Worm (Caenorhabditis elegans) whole organism, L4 larva: ENCODE results near the gene vha-1.

Experiments
- D1046.2 ChIP-seq: fragments of 200-800 bp; sonication (Bioruptor generic); IDR thresholded peaks from 2 replicates; pipeline ENCODE4 v1.3.6; 2022; ENCODE audit warnings: missing genetic modification characterization, missing compliant biosample characterization
- F44E2.7 ChIP-seq: fragments of 200-800 bp; sonication (Bioruptor generic); IDR thresholded peaks from 2 replicates; pipeline ENCODE4 v2.1.2; 2022; ENCODE audit warnings: missing genetic modification characterization, missing compliant biosample characterization
- T20F7.1 ChIP-seq: fragments of 200-800 bp; sonication (Bioruptor generic); optimal IDR thresholded peaks from 2 replicates; lab custom pipeline; 2018; ENCODE audit warnings: mild to moderate bottlenecking, missing genetic modification characterization, missing compliant biosample characterization
- T26A8.4 ChIP-seq: fragments of 200-800 bp; sonication (Bioruptor generic); IDR thresholded peaks from 2 replicates; pipeline ENCODE4 v1.3.6; 2022; ENCODE audit warnings: missing genetic modification characterization, missing compliant biosample characterization
- Y5F2A.4 ChIP-seq: fragments of 200-800 bp; sonication (Bioruptor generic); optimal IDR thresholded peaks from 2 replicates; lab custom pipeline; 2018; ENCODE audit warnings: mild to moderate bottlenecking, missing genetic modification characterization, missing compliant biosample characterization
- aha-1 ChIP-seq: fragments of 150-350 bp; peaks from one replicate; lab custom pipeline; 2014; ENCODE audit warnings: missing biosample characterization, missing genetic modification characterization
- ctbp-1 ChIP-seq: fragments of 200-800 bp; sonication (Bioruptor generic); IDR thresholded peaks from 2 replicates; pipeline ENCODE4 v1.3.6; 2022; ENCODE audit warnings: missing genetic modification reagents, missing genetic modification characterization, missing compliant biosample characterization
- daf-16 ChIP-seq, 3 experiments: sonication (generic microtip); optimal IDR thresholded peaks; 2 replicates each; lab custom pipeline; 2016 to 2017; ENCODE audit warnings: missing genetic modification characterization in 3 of 3, missing genetic modification reagents in 3 of 3, mild to moderate bottlenecking in 2 of 3, missing compliant biosample characterization in 2 of 3, missing biosample characterization in 1 of 3, moderate library complexity in 1 of 3
- dmd-8 ChIP-seq: fragments of 200-800 bp; sonication (Bioruptor generic); IDR thresholded peaks from 2 replicates; pipeline ENCODE4 v1.3.6; 2022; ENCODE audit warnings: missing genetic modification characterization, missing compliant biosample characterization
- fkh-10 ChIP-seq: fragments of 150-350 bp; optimal IDR thresholded peaks from 2 replicates; lab custom pipeline; 2014; ENCODE audit warnings: missing biosample characterization, missing genetic modification reagents, missing genetic modification characterization
- fos-1 ChIP-seq: fragments of 150-350 bp; optimal IDR thresholded peaks from 2 replicates; lab custom pipeline; 2014; ENCODE audit warnings: missing biosample characterization, missing genetic modification characterization
- gei-8 ChIP-seq: fragments of 200-800 bp; sonication (Bioruptor generic); optimal IDR thresholded peaks from 2 replicates; lab custom pipeline; 2018; ENCODE audit warnings: mild to moderate bottlenecking, missing genetic modification characterization, missing compliant biosample characterization
- hif-1 ChIP-seq, 2 experiments: sonication (generic microtip); optimal IDR thresholded peaks; 2 replicates each; lab custom pipeline; 2016 to 2017; ENCODE audit warnings: missing compliant biosample characterization in 2 of 2, missing genetic modification characterization in 2 of 2, missing genetic modification reagents in 2 of 2, missing genotype in 2 of 2, mild to moderate bottlenecking in 1 of 2
- hmg-1.1 ChIP-seq: fragments of 200-800 bp; sonication (Bioruptor generic); IDR thresholded peaks from 2 replicates; pipeline ENCODE4 v1.3.6; 2022; ENCODE audit warnings: missing genetic modification reagents, missing genetic modification characterization, missing compliant biosample characterization
- jun-1 ChIP-seq: fragments of 150-350 bp; optimal IDR thresholded peaks from 2 replicates; lab custom pipeline; 2014; ENCODE audit warnings: missing biosample characterization, missing genetic modification reagents, missing genetic modification characterization
- lim-7 ChIP-seq: fragments of 200-800 bp; sonication (Bioruptor generic); IDR thresholded peaks from 2 replicates; pipeline ENCODE4 v1.3.6; 2022; ENCODE audit warnings: missing genetic modification characterization, missing compliant biosample characterization
- lin-1 ChIP-seq: fragments of 200-800 bp; sonication (Bioruptor generic); IDR thresholded peaks from 2 replicates; pipeline ENCODE4 v1.3.6; 2022; ENCODE audit warnings: missing genetic modification reagents, missing genetic modification characterization, missing compliant biosample characterization
- lin-38 ChIP-seq: fragments of 200-800 bp; sonication (Bioruptor generic); IDR thresholded peaks from 2 replicates; pipeline ENCODE4 v1.3.6; 2022; ENCODE audit warnings: missing genetic modification reagents, missing genetic modification characterization, missing compliant biosample characterization
- lsy-2 ChIP-seq, 2 experiments: fragments of 150-350 bp in 1 of 2; sonication (generic microtip) in 1 of 2; optimal IDR thresholded peaks; 2 replicates each; lab custom pipeline; 2014 to 2017; ENCODE audit warnings: missing biosample characterization in 2 of 2, missing genetic modification characterization in 2 of 2
- madf-9 ChIP-seq: fragments of 200-800 bp; sonication (Bioruptor generic); conservative IDR thresholded peaks from 2 replicates; pipeline ENCODE4 v1.3.6; 2022; ENCODE audit warnings: missing genetic modification reagents, missing genetic modification characterization, missing compliant biosample characterization
- mdl-1 ChIP-seq, 2 experiments: fragments of 150-350 bp in 1 of 2; sonication (generic microtip) in 1 of 2; optimal IDR thresholded peaks; 2 replicates each; lab custom pipeline; 2014 to 2017; ENCODE audit warnings: missing biosample characterization in 2 of 2, missing genetic modification characterization in 2 of 2
- mep-1 ChIP-seq: fragments of 150-350 bp; sonication (generic microtip); optimal IDR thresholded peaks from 3 replicates; lab custom pipeline; 2014; ENCODE audit warnings: missing biosample characterization, missing genetic modification characterization
- mes-2 ChIP-seq: sonication (generic microtip); optimal IDR thresholded peaks from 2 replicates; lab custom pipeline; 2016; ENCODE audit warnings: missing genotype, mild to moderate bottlenecking, missing genetic modification characterization, missing compliant biosample characterization; ENCODE audit not compliant: poor library complexity, severe bottlenecking
- nhr-10 ChIP-seq: fragments of 150-350 bp; optimal IDR thresholded peaks from 2 replicates; lab custom pipeline; 2014; ENCODE audit warnings: missing biosample characterization, missing genetic modification characterization
- nhr-102 ChIP-seq: sonication (generic microtip); optimal IDR thresholded peaks from 2 replicates; lab custom pipeline; 2016; ENCODE audit warnings: mild to moderate bottlenecking, missing genetic modification characterization, moderate library complexity, missing compliant biosample characterization
- nhr-6 ChIP-seq: fragments of 150-350 bp; optimal IDR thresholded peaks from 2 replicates; lab custom pipeline; 2014; ENCODE audit warnings: missing biosample characterization, missing genetic modification characterization
- pha-4 ChIP-seq, 2 experiments: fragments of 150-350 bp in 1 of 2; fragments of 200-800 bp in 1 of 2; sonication (Bioruptor generic) in 1 of 2; IDR thresholded peaks in 1 of 2; optimal IDR thresholded peaks in 1 of 2; 2 replicates each; pipeline versions ENCODE4 v1.3.6 to Lab custom; 2014 to 2022; ENCODE audit warnings: missing genetic modification characterization in 2 of 2, missing genetic modification reagents in 2 of 2, missing biosample characterization in 1 of 2, missing compliant biosample characterization in 1 of 2
- pqm-1 ChIP-seq: sonication (generic microtip); optimal IDR thresholded peaks from 2 replicates; lab custom pipeline; 2017; ENCODE audit warnings: missing biosample characterization, missing genetic modification characterization
- saeg-2 ChIP-seq: fragments of 200-800 bp; sonication (Bioruptor generic); IDR thresholded peaks from 2 replicates; pipeline ENCODE4 v1.3.6; 2022; ENCODE audit warnings: missing genetic modification reagents, missing genetic modification characterization, missing compliant biosample characterization
- skn-1 ChIP-seq: fragments of 150-350 bp; optimal IDR thresholded peaks from 2 replicates; lab custom pipeline; 2014; ENCODE audit warnings: missing biosample characterization, missing genetic modification characterization
- snpc-4 ChIP-seq: fragments of 150-350 bp; optimal IDR thresholded peaks from 2 replicates; lab custom pipeline; 2014; ENCODE audit warnings: missing biosample characterization, missing genetic modification characterization
- tag-97 ChIP-seq: fragments of 200-800 bp; sonication (Bioruptor generic); IDR thresholded peaks from 2 replicates; pipeline ENCODE4 v1.3.6; 2022; ENCODE audit warnings: missing genetic modification characterization, missing compliant biosample characterization
- tra-1 ChIP-seq: fragments of 200-800 bp; sonication (Bioruptor generic); IDR thresholded peaks from 2 replicates; pipeline ENCODE4 v1.3.6; 2022; ENCODE audit warnings: missing genetic modification reagents, missing genetic modification characterization, missing compliant biosample characterization
- unc-62 ChIP-seq, 3 experiments: fragments of 150-350 bp in 1 of 3; sonication (generic microtip); optimal IDR thresholded peaks in 2 of 3; peaks in 1 of 3; 1 replicate in 1 of 3; 2 replicates in 2 of 3; lab custom pipeline; 2014 to 2017; ENCODE audit warnings: missing biosample characterization in 3 of 3, missing genetic modification characterization in 3 of 3, missing genetic modification reagents in 3 of 3, missing genotype in 1 of 3
- zip-2 ChIP-seq: fragments of 150-350 bp; optimal IDR thresholded peaks from 2 replicates; lab custom pipeline; 2014; ENCODE audit warnings: missing biosample characterization, missing genetic modification characterization

Gene vha-1

ce11 chrIII:9752852-9753251 lies 28.2 kb upstream of the vha-1 start, which contains the start of gene ech-6 (continued):
- no peak for TF ChIP-seq jun-1 (tag; lab: Kevin White, UChicago)
- no peak for TF ChIP-seq skn-1 (tag; lab: Kevin White, UChicago)
- TF ChIP-seq saeg-2 (GFP tag; lab: Robert Waterston, UW): no peak
- no peak for TF ChIP-seq fos-1
- no peak for TF ChIP-seq pha-4 (GFP tag; IDR thresholded peaks at IDR 0.05; lab: Robert Waterston, UW)
- no peak for TF ChIP-seq pha-4 (tag; optimal IDR thresholded peaks at IDR 0.05; lab: Kevin White, UChicago)
- no peak for TF ChIP-seq snpc-4
- TF ChIP-seq nhr-10 (tag; lab: Kevin White, UChicago): no peak
- TF ChIP-seq gei-8 (GFP tag; lab: Kevin White, UChicago): no peak
- TF ChIP-seq hif-1 (tag; optimal IDR thresholded peaks at IDR 0.05; lab: Kevin White, UChicago): peak in 1 of 2 experiments; percentile 42
- TF ChIP-seq nhr-6 (tag; lab: Kevin White, UChicago): no peak
- TF ChIP-seq mes-2 (tag; lab: Kevin White, UChicago): peak; percentile 1
- TF ChIP-seq D1046.2 (GFP tag; lab: Robert Waterston, UW): no peak
- no peak for TF ChIP-seq F44E2.7 (GFP tag; lab: Robert Waterston, UW)
- peak; percentile 8 for TF ChIP-seq mep-1
- TF ChIP-seq dmd-8 (GFP tag; lab: Robert Waterston, UW): no peak

ce11 chrIII:9757414-9757813 lies 23.6 kb upstream of the vha-1 start, which contains the start of gene vps-53:
Gene vps-53, minus strand, starts transcription at chrIII:9757514.
- no peak for TF ChIP-seq lin-38 (GFP tag; lab: Robert Waterston, UW)
- no peak for TF ChIP-seq nhr-102 (tag; lab: Kevin White, UChicago)
- no peak for TF ChIP-seq ctbp-1 (GFP tag; lab: Robert Waterston, UW)
- no peak for TF ChIP-seq Y5F2A.4
- TF ChIP-seq lim-7 (GFP tag; lab: Robert Waterston, UW): no peak
- no peak for TF ChIP-seq jun-1 (tag; lab: Kevin White, UChicago)
- no peak for TF ChIP-seq tra-1 (GFP tag; lab: Robert Waterston, UW)
- no peak for TF ChIP-seq pqm-1 (tag; lab: Kevin White, UChicago)
- TF ChIP-seq zip-2: no peak
- no peak for TF ChIP-seq mdl-1 (tag; optimal IDR thresholded peaks at IDR 0.05; lab: Kevin White, UChicago)
- TF ChIP-seq tag-97 (GFP tag; lab: Robert Waterston, UW): no peak
- no peak for TF ChIP-seq hmg-1.1 (GFP tag; lab: Robert Waterston, UW)
- no peak for TF ChIP-seq pha-4 (GFP tag; IDR thresholded peaks at IDR 0.05; lab: Robert Waterston, UW)
- TF ChIP-seq pha-4 (tag; optimal IDR thresholded peaks at IDR 0.05; lab: Kevin White, UChicago): no peak
- no peak for TF ChIP-seq T20F7.1 (GFP tag; lab: Kevin White, UChicago)
- TF ChIP-seq daf-16 (GFP tag; optimal IDR thresholded peaks at IDR 0.05; lab: Kevin White, UChicago): no peak
- no peak for TF ChIP-seq daf-16 (tag; optimal IDR thresholded peaks at IDR 0.05; lab: Kevin White, UChicago)
- no peak for TF ChIP-seq unc-62 (GFP tag; optimal IDR thresholded peaks at IDR 0.05 in 1 of 2; lab: Kevin White, UChicago)
- TF ChIP-seq unc-62 (tag; optimal IDR thresholded peaks at IDR 0.05; lab: Kevin White, UChicago): no peak
- no peak for TF ChIP-seq fkh-10 (GFP tag; lab: Kevin White, UChicago)
- TF ChIP-seq T26A8.4 (GFP tag; lab: Robert Waterston, UW): no peak
- no peak for TF ChIP-seq lin-1 (GFP tag; lab: Robert Waterston, UW)
- TF ChIP-seq madf-9 (GFP tag; lab: Robert Waterston, UW): no peak

DNA sequence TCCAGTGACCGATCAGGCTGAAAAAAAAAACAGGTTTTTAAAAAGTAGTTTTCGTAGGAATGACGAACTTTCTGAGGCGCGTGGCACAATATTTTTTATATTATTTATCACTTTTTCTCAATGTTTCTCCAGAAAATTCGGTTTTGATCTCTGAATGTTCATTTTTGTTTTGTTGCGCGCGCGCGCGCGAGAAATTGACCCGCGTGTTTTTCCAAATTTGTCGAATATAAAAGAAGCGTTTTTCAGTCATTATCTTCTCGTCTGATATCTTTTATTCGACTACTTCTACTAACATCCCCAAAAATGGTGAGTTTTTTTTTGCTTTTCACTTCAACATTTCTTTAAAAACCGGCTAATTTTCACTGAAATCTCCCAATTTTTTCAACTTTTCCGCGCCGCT lies 22.2 kb upstream of the vha-1 start, which contains the start of gene rmd-1:
TSS of gene rmd-1 (plus strand) at position 247 of the 400 bp plus-strand sequence.
- peak; percentile 51 for TF ChIP-seq lin-38 (GFP tag; lab: Robert Waterston, UW)
- TF ChIP-seq mep-1: no peak

ce11 chrIII:9760184-9760583 lies 20.9 kb upstream of the vha-1 start:
- TF ChIP-seq lsy-2 (tag; optimal IDR thresholded peaks at IDR 0.05; lab: Kevin White, UChicago) (no peak), aha-1 (tag; lab: Kevin White, UChicago) (peak; percentile 22)
